Worm (Caenorhabditis elegans) whole organism, young adult: ENCODE measurements around the gene W06G6.17.

Experiments used
- F22D6.2 ChIP-seq: sonication (generic microtip); optimal IDR thresholded peaks from 2 replicates; lab custom pipeline; 2016; ENCODE audit warnings: mild to moderate bottlenecking, missing genetic modification characterization, missing compliant biosample characterization
- hmg-20 ChIP-seq: fragments of 200-800 bp; sonication (Bioruptor generic); IDR thresholded peaks from 2 replicates; pipeline ENCODE4 v1.3.6; 2022; ENCODE audit warnings: missing genetic modification reagents, missing genetic modification characterization, missing compliant biosample characterization
- lsy-27 ChIP-seq: sonication (generic microtip); optimal IDR thresholded peaks from 2 replicates; lab custom pipeline; 2017; ENCODE audit warnings: missing genetic modification characterization, mild to moderate bottlenecking, missing compliant biosample characterization, antibody characterized with exemption, missing genotype, borderline replicate concordance; ENCODE audit not compliant: insufficient read depth
- nhr-120 ChIP-seq: fragments of 200-800 bp; sonication (Bioruptor generic); IDR thresholded peaks from 2 replicates; pipeline ENCODE4 v1.3.6; 2022; ENCODE audit warnings: missing genetic modification characterization, missing compliant biosample characterization
- nhr-90 ChIP-seq: sonication (generic microtip); optimal IDR thresholded peaks from 2 replicates; lab custom pipeline; 2016; ENCODE audit warnings: missing genotype, mild to moderate bottlenecking, missing genetic modification characterization, missing compliant biosample characterization
- snpc-1.1 ChIP-seq: sonication (generic microtip); optimal IDR thresholded peaks from 2 replicates; lab custom pipeline; 2017; ENCODE audit warnings: missing genetic modification characterization, mild to moderate bottlenecking, missing compliant biosample characterization, antibody characterized with exemption, moderate library complexity, missing genotype, missing genetic modification reagents; ENCODE audit not compliant: insufficient read depth

- TF ChIP-seq snpc-1.1 (tag; lab: Kevin White, UChicago) (no peak), nhr-90 (no peak), F22D6.2 (no peak), hmg-20 (GFP tag; lab: Robert Waterston, UW) (no peak), lsy-27 (no peak), nhr-120 (GFP tag; lab: Robert Waterston, UW) (no peak)
These were observed 27.1 kb upstream of the W06G6.17 start, which contains the start of gene F14F8.8 for ce11 chrV:16672198-16672597.
